Worm (Caenorhabditis elegans) whole organism, midembryonic: ENCODE measurements around the gene F54B11.8.

Experiments
- T22C8.4 ChIP-seq: fragments of 200-800 bp; sonication (Bioruptor generic); IDR thresholded peaks from 2 replicates; pipeline ENCODE4 v1.3.6; 2022; ENCODE audit warnings: missing genetic modification characterization, missing compliant biosample characterization
- cog-1 ChIP-seq: sonication (generic microtip); optimal IDR thresholded peaks from 2 replicates; lab custom pipeline; 2016; ENCODE audit warnings: missing genetic modification characterization, missing compliant biosample characterization
- flt-1 ChIP-seq: fragments of 200-800 bp; sonication (Bioruptor generic); IDR thresholded peaks from 2 replicates; pipeline ENCODE4 v1.3.6; 2022; ENCODE audit warnings: missing genetic modification characterization, missing compliant biosample characterization
- klf-2 ChIP-seq: fragments of 200-800 bp; sonication (Bioruptor generic); conservative IDR thresholded peaks from 2 replicates; pipeline ENCODE4 v1.3.6; 2022; ENCODE audit warnings: missing genetic modification reagents, missing genetic modification characterization, missing compliant biosample characterization
- med-1 ChIP-seq: sonication (generic microtip); optimal IDR thresholded peaks from 2 replicates; lab custom pipeline; 2017; ENCODE audit warnings: missing genetic modification characterization, mild to moderate bottlenecking, missing compliant biosample characterization, antibody characterized with exemption, missing genetic modification reagents; ENCODE audit not compliant: insufficient read depth
- ref-1 ChIP-seq: fragments of 200-800 bp; sonication (Bioruptor generic); conservative IDR thresholded peaks from 2 replicates; pipeline ENCODE4 v1.3.6; 2022; ENCODE audit warnings: missing genetic modification reagents, missing genetic modification characterization, missing compliant biosample characterization
- tab-1 ChIP-seq: fragments of 200-800 bp; sonication (Bioruptor generic); IDR thresholded peaks from 2 replicates; pipeline ENCODE4 v1.3.6; 2022; ENCODE audit warnings: missing genetic modification characterization, missing compliant biosample characterization
- ztf-23 ChIP-seq: fragments of 200-800 bp; sonication (Bioruptor generic); IDR thresholded peaks from 2 replicates; pipeline ENCODE4 v1.3.6; 2022; ENCODE audit warnings: missing genetic modification reagents, missing genetic modification characterization, missing compliant biosample characterization
- ztf-29 ChIP-seq: fragments of 200-800 bp; sonication (Bioruptor generic); IDR thresholded peaks from 2 replicates; pipeline ENCODE4 v1.3.6; 2022; ENCODE audit warnings: missing genetic modification reagents, missing genetic modification characterization, missing compliant biosample characterization

Gene F54B11.8

ce11 chrX:13578483-13578882, 25.2 kb downstream of the F54B11.8 start, which contains the start of gene F54B11.11:
Gene F54B11.11, plus strand, starts transcription at chrX:13578783.
- no peak for TF ChIP-seq cog-1 (tag; lab: Kevin White, UChicago)
- TF ChIP-seq ztf-23 (GFP tag; lab: Robert Waterston, UW) = no peak
- TF ChIP-seq klf-2 (GFP tag; lab: Robert Waterston, UW) = no peak
- TF ChIP-seq med-1 (GFP tag; lab: Kevin White, UChicago) = no peak
- TF ChIP-seq flt-1 = no peak
- TF ChIP-seq ztf-29 (GFP tag; lab: Robert Waterston, UW) = no peak
- TF ChIP-seq ref-1 (GFP tag; lab: Robert Waterston, UW) = no peak
- TF ChIP-seq T22C8.4 (GFP tag; lab: Robert Waterston, UW) = no peak
- TF ChIP-seq tab-1 = no peak

- no peak for TF ChIP-seq klf-2 (GFP tag; lab: Robert Waterston, UW)
- no peak for TF ChIP-seq ztf-23 (GFP tag; lab: Robert Waterston, UW)
- TF ChIP-seq med-1 (GFP tag; lab: Kevin White, UChicago) = no peak
- TF ChIP-seq tab-1 = no peak
- no peak for TF ChIP-seq cog-1 (tag; lab: Kevin White, UChicago)
- TF ChIP-seq ref-1 (GFP tag; lab: Robert Waterston, UW) = no peak
- TF ChIP-seq ztf-29 (GFP tag; lab: Robert Waterston, UW) = no peak
Observed at ce11 chrX:13574029-13574428, 29.7 kb downstream of the F54B11.8 start.

- TF ChIP-seq ztf-29 (GFP tag; lab: Robert Waterston, UW) = no peak
- no peak for TF ChIP-seq med-1 (GFP tag; lab: Kevin White, UChicago)
- TF ChIP-seq ztf-23 (GFP tag; lab: Robert Waterston, UW) = no peak
- no peak for TF ChIP-seq flt-1
- no peak for TF ChIP-seq cog-1 (tag; lab: Kevin White, UChicago)
- TF ChIP-seq klf-2 (GFP tag; lab: Robert Waterston, UW) = no peak
- TF ChIP-seq T22C8.4 (GFP tag; lab: Robert Waterston, UW) = no peak
Observed at ce11 chrX:13569854-13570253, 33.9 kb downstream of the F54B11.8 start, which contains the start of gene R01E6.7. Gene R01E6.7, minus strand, starts transcription at chrX:13569954.

ce11 chrX:13566436-13566835, 37.3 kb downstream of the F54B11.8 start, which contains the start of gene R01E6.2:
Gene R01E6.2, minus strand, starts transcription at chrX:13566536.
- TF ChIP-seq flt-1 = no peak

- TF ChIP-seq ztf-23 (GFP tag; lab: Robert Waterston, UW) (no peak), klf-2 (GFP tag; lab: Robert Waterston, UW) (no peak), tab-1 (no peak), flt-1 (no peak), med-1 (GFP tag; lab: Kevin White, UChicago) (no peak), T22C8.4 (GFP tag; lab: Robert Waterston, UW) (no peak), cog-1 (tag; lab: Kevin White, UChicago) (no peak), ztf-29 (GFP tag; lab: Robert Waterston, UW) (no peak), ref-1 (GFP tag; lab: Robert Waterston, UW) (no peak)
Observed at ce11 chrX:13561954-13562353, 41.8 kb downstream of the F54B11.8 start.

ce11 chrX:13558667-13559066, 45.1 kb downstream of the F54B11.8 start:
- TF ChIP-seq tab-1 = no peak
- TF ChIP-seq cog-1 (tag; lab: Kevin White, UChicago) = no peak
- no peak for TF ChIP-seq klf-2 (GFP tag; lab: Robert Waterston, UW)
- TF ChIP-seq med-1 (GFP tag; lab: Kevin White, UChicago) = no peak
- TF ChIP-seq ref-1 (GFP tag; lab: Robert Waterston, UW) = no peak
- no peak for TF ChIP-seq ztf-23 (GFP tag; lab: Robert Waterston, UW)

- no peak for TF ChIP-seq med-1 (GFP tag; lab: Kevin White, UChicago)
- no peak for TF ChIP-seq T22C8.4 (GFP tag; lab: Robert Waterston, UW)
- TF ChIP-seq ztf-23 (GFP tag; lab: Robert Waterston, UW) = no peak
- TF ChIP-seq klf-2 (GFP tag; lab: Robert Waterston, UW) = no peak
- no peak for TF ChIP-seq tab-1
- TF ChIP-seq ref-1 (GFP tag; lab: Robert Waterston, UW) = no peak
- TF ChIP-seq ztf-29 (GFP tag; lab: Robert Waterston, UW) = no peak
- no peak for TF ChIP-seq cog-1 (tag; lab: Kevin White, UChicago)
- no peak for TF ChIP-seq flt-1
Observed at ce11 chrX:13556066-13556465, 47.7 kb downstream of the F54B11.8 start, which contains the start of gene glb-20. Gene glb-20, minus strand, starts transcription at chrX:13556166.

ce11 chrX:13555098-13555497, 48.6 kb downstream of the F54B11.8 start:
- TF ChIP-seq T22C8.4 (GFP tag; lab: Robert Waterston, UW) (no peak), klf-2 (GFP tag; lab: Robert Waterston, UW) (no peak), med-1 (GFP tag; lab: Kevin White, UChicago) (no peak), flt-1 (no peak), ztf-29 (GFP tag; lab: Robert Waterston, UW) (no peak), ztf-23 (GFP tag; lab: Robert Waterston, UW) (no peak), ref-1 (GFP tag; lab: Robert Waterston, UW) (no peak), cog-1 (tag; lab: Kevin White, UChicago) (no peak), tab-1 (no peak)
